Fruit fly (Drosophila melanogaster) whole organism, embryonic: ENCODE data around the gene CG43089.

Source experiments
- Adf1 ChIP-seq: fragments of 200-800 bp; sonication (Bioruptor generic); IDR thresholded peaks from 2 replicates; pipeline ENCODE4 v1.3.6; 2022; ENCODE audit warnings: missing biosample characterization, missing genetic modification characterization
- Atf6 ChIP-seq: fragments of 200-800 bp; sonication (Bioruptor generic); IDR thresholded peaks from 2 replicates; pipeline ENCODE4 v1.3.6; 2022; ENCODE audit warnings: missing biosample characterization, missing genetic modification characterization
- CG10209 ChIP-seq: fragments of 200-800 bp; sonication (Bioruptor generic); optimal IDR thresholded peaks from 3 replicates; lab custom pipeline; 2017; ENCODE audit warnings: missing biosample characterization, mild to moderate bottlenecking, missing genetic modification characterization, missing genetic modification reagents
- CG10462 ChIP-seq: fragments of 200-800 bp; sonication (Bioruptor generic); optimal IDR thresholded peaks from 2 replicates; lab custom pipeline; 2016; ENCODE audit warnings: missing biosample characterization, missing genetic modification characterization
- CG12071 ChIP-seq: fragments of 200-800 bp; sonication (Bioruptor generic); optimal IDR thresholded peaks from 3 replicates; lab custom pipeline; 2018; ENCODE audit warnings: missing biosample characterization, mild to moderate bottlenecking, missing genetic modification characterization
- CG13296 ChIP-seq: fragments of 200-800 bp; sonication (Bioruptor generic); optimal IDR thresholded peaks from 3 replicates; lab custom pipeline; 2018; ENCODE audit warnings: missing biosample characterization, mild to moderate bottlenecking, missing genetic modification characterization
- CG13624 ChIP-seq: fragments of 200-800 bp; sonication (Bioruptor generic); optimal IDR thresholded peaks from 2 replicates; lab custom pipeline; 2016; ENCODE audit warnings: missing biosample characterization, missing genetic modification characterization
- CG14710 ChIP-seq: fragments of 200-800 bp; sonication (Bioruptor generic); optimal IDR thresholded peaks from 3 replicates; lab custom pipeline; 2019; ENCODE audit warnings: missing biosample characterization, mild to moderate bottlenecking, missing genetic modification characterization, moderate library complexity
- CG15011 ChIP-seq: fragments of 200-800 bp; sonication (Bioruptor generic); optimal IDR thresholded peaks from 3 replicates; lab custom pipeline; 2018; ENCODE audit warnings: missing biosample characterization, mild to moderate bottlenecking, missing genetic modification characterization
- CG15696 ChIP-seq: fragments of 200-800 bp; sonication (Bioruptor generic); optimal IDR thresholded peaks from 2 replicates; lab custom pipeline; 2019; ENCODE audit warnings: missing biosample characterization, mild to moderate bottlenecking, missing genetic modification characterization, moderate library complexity
- CG2678 ChIP-seq: fragments of 200-800 bp; sonication (Bioruptor generic); optimal IDR thresholded peaks from 3 replicates; lab custom pipeline; 2019; ENCODE audit warnings: missing biosample characterization, mild to moderate bottlenecking, missing genetic modification characterization, moderate library complexity
- CG32532 ChIP-seq: fragments of 200-800 bp; sonication (Bioruptor generic); IDR thresholded peaks from 2 replicates; pipeline ENCODE4 v1.3.6; 2022; ENCODE audit warnings: missing biosample characterization, missing genetic modification characterization
- CG4730 ChIP-seq: fragments of 200-800 bp; sonication (Bioruptor generic); IDR thresholded peaks from 2 replicates; pipeline ENCODE4 v1.3.6; 2022; ENCODE audit warnings: missing biosample characterization, missing genetic modification characterization
- CG7786 ChIP-seq: fragments of 200-800 bp; sonication (Bioruptor generic); optimal IDR thresholded peaks from 2 replicates; lab custom pipeline; 2016; ENCODE audit warnings: missing biosample characterization, missing genetic modification characterization
- CG7987 ChIP-seq: fragments of 200-800 bp; sonication (Bioruptor generic); optimal IDR thresholded peaks from 2 replicates; lab custom pipeline; 2018; ENCODE audit warnings: missing biosample characterization, mild to moderate bottlenecking, missing genetic modification characterization, moderate library complexity
- CG8290 ChIP-seq, 3 experiments: fragments of 200-800 bp; sonication (Bioruptor generic); optimal IDR thresholded peaks; 2 replicates each; lab custom pipeline; 2016 to 2019; ENCODE audit warnings: missing biosample characterization in 3 of 3, missing genetic modification characterization in 3 of 3, mild to moderate bottlenecking in 2 of 3, moderate library complexity in 1 of 3
- CoRest ChIP-seq: fragments of 200-800 bp; sonication (Bioruptor generic); optimal IDR thresholded peaks from 3 replicates; lab custom pipeline; 2018; ENCODE audit warnings: missing biosample characterization, mild to moderate bottlenecking, missing genetic modification characterization, moderate library complexity
- CrebB ChIP-seq: fragments of 200-800 bp; sonication (Bioruptor generic); optimal IDR thresholded peaks from 3 replicates; lab custom pipeline; 2018; ENCODE audit warnings: missing biosample characterization, mild to moderate bottlenecking, missing genetic modification characterization
- D ChIP-seq, 2 experiments: fragments of 200-800 bp in 1 of 2; fragments of >200 bp in 1 of 2; sonication (Bioruptor generic) in 1 of 2; optimal IDR thresholded peaks; 2 replicates in 1 of 2; 3 replicates in 1 of 2; lab custom pipeline; 2017; ENCODE audit warnings: mild to moderate bottlenecking in 1 of 2, missing biosample characterization in 1 of 2, missing genetic modification characterization in 1 of 2, missing genetic modification reagents in 1 of 2
- Doc2 ChIP-seq: fragments of 200-800 bp; sonication (Bioruptor generic); IDR thresholded peaks from 2 replicates; pipeline ENCODE4 v1.3.6; 2022; ENCODE audit warnings: missing biosample characterization, missing genetic modification characterization
- Fer1 ChIP-seq: fragments of 200-800 bp; sonication (Bioruptor generic); optimal IDR thresholded peaks from 2 replicates; lab custom pipeline; 2017; ENCODE audit warnings: missing biosample characterization, mild to moderate bottlenecking, missing genetic modification characterization
- Fer3 ChIP-seq: fragments of 200-800 bp; sonication (Bioruptor generic); optimal IDR thresholded peaks from 2 replicates; lab custom pipeline; 2018; ENCODE audit warnings: missing biosample characterization, mild to moderate bottlenecking, missing genetic modification characterization, moderate library complexity
- H15 ChIP-seq: fragments of 200-800 bp; sonication (Bioruptor generic); IDR thresholded peaks from 3 replicates; pipeline ENCODE4 v1.3.6; 2022; ENCODE audit warnings: missing biosample characterization, missing genetic modification characterization
- H2.0 ChIP-seq: fragments of 200-800 bp; sonication (Bioruptor generic); IDR thresholded peaks from 2 replicates; pipeline ENCODE4 v1.3.6; 2022; ENCODE audit warnings: missing biosample characterization, missing genetic modification characterization
- MBD-R2 ChIP-seq: fragments of 200-800 bp; sonication (Bioruptor generic); IDR thresholded peaks from 2 replicates; pipeline ENCODE4 v1.3.6; 2022; ENCODE audit warnings: missing biosample characterization, missing genetic modification characterization
- Mrtf ChIP-seq: fragments of 200-800 bp; sonication (Bioruptor generic); IDR thresholded peaks from 3 replicates; pipeline ENCODE4 v1.3.6; 2022; ENCODE audit warnings: missing biosample characterization, missing genetic modification characterization
- Nf-YB ChIP-seq: fragments of 200-800 bp; sonication (Bioruptor generic); optimal IDR thresholded peaks from 3 replicates; lab custom pipeline; 2019; ENCODE audit warnings: missing biosample characterization, mild to moderate bottlenecking, missing genetic modification characterization, moderate library complexity
- NfI ChIP-seq: fragments of 200-800 bp; sonication (Bioruptor generic); optimal IDR thresholded peaks from 3 replicates; lab custom pipeline; 2018; ENCODE audit warnings: missing biosample characterization, mild to moderate bottlenecking, missing genetic modification characterization, moderate library complexity
- Oaz ChIP-seq: fragments of 200-800 bp; sonication (Bioruptor generic); IDR thresholded peaks from 2 replicates; pipeline ENCODE4 v1.3.6; 2022; ENCODE audit warnings: missing biosample characterization, missing genetic modification characterization
- Ptx1 ChIP-seq: fragments of 200-800 bp; sonication (Bioruptor generic); IDR thresholded peaks from 2 replicates; pipeline ENCODE4 v1.3.6; 2022; ENCODE audit warnings: missing biosample characterization, missing genetic modification characterization
- Vsx1 ChIP-seq: fragments of 200-800 bp; sonication (Bioruptor generic); optimal IDR thresholded peaks from 2 replicates; lab custom pipeline; 2017; ENCODE audit warnings: missing biosample characterization, mild to moderate bottlenecking, missing genetic modification characterization, missing genetic modification reagents
- abd-A ChIP-seq: fragments of 200-800 bp; sonication (Bioruptor generic); optimal IDR thresholded peaks from 3 replicates; lab custom pipeline; 2019; ENCODE audit warnings: missing biosample characterization, mild to moderate bottlenecking, missing genetic modification characterization, moderate library complexity
- ase ChIP-seq: fragments of 200-800 bp; sonication (Bioruptor generic); IDR thresholded peaks from 3 replicates; pipeline ENCODE4 v1.3.6; 2022; ENCODE audit warnings: missing biosample characterization, missing genetic modification characterization
- bowl ChIP-seq: fragments of 200-800 bp; sonication (Bioruptor generic); IDR thresholded peaks from 2 replicates; pipeline ENCODE4 v1.3.6; 2022; ENCODE audit warnings: missing biosample characterization, missing genetic modification characterization
- cato ChIP-seq: fragments of 200-800 bp; sonication (Bioruptor generic); optimal IDR thresholded peaks from 2 replicates; lab custom pipeline; 2016; ENCODE audit warnings: missing biosample characterization, missing genetic modification characterization, borderline replicate concordance
- cwo ChIP-seq: fragments of 200-800 bp; sonication (Bioruptor generic); optimal IDR thresholded peaks from 3 replicates; lab custom pipeline; 2017; ENCODE audit warnings: missing biosample characterization, missing genetic modification characterization, mild to moderate bottlenecking, moderate library complexity, missing genetic modification reagents
- ems ChIP-seq: fragments of 200-800 bp; sonication (Bioruptor generic); optimal IDR thresholded peaks from 3 replicates; lab custom pipeline; 2016; ENCODE audit warnings: missing biosample characterization, missing genetic modification characterization
- gem ChIP-seq: fragments of 200-800 bp; sonication (Bioruptor generic); optimal IDR thresholded peaks from 2 replicates; lab custom pipeline; 2019; ENCODE audit warnings: missing biosample characterization, mild to moderate bottlenecking, missing genetic modification characterization, moderate library complexity
- ind ChIP-seq: fragments of 200-800 bp; sonication (Bioruptor generic); optimal IDR thresholded peaks from 3 replicates; lab custom pipeline; 2016; ENCODE audit warnings: missing biosample characterization, missing genetic modification characterization
- inv ChIP-seq: fragments of 200-800 bp; sonication (Bioruptor generic); IDR thresholded peaks from 2 replicates; pipeline ENCODE4 v1.3.6; 2022; ENCODE audit warnings: missing biosample characterization, missing genetic modification characterization; ENCODE audit not compliant: partially characterized antibody
- ranshi ChIP-seq: fragments of 200-800 bp; sonication (Bioruptor generic); IDR thresholded peaks from 2 replicates; pipeline ENCODE4 v1.3.6; 2022; ENCODE audit warnings: missing biosample characterization, missing genetic modification characterization
- schlank ChIP-seq: fragments of 200-800 bp; sonication (Bioruptor generic); optimal IDR thresholded peaks from 2 replicates; lab custom pipeline; 2018; ENCODE audit warnings: missing biosample characterization, mild to moderate bottlenecking, missing genetic modification characterization
- so ChIP-seq: fragments of 200-800 bp; sonication (Bioruptor generic); IDR thresholded peaks from 3 replicates; pipeline ENCODE4 v1.3.6; 2022; ENCODE audit warnings: missing biosample characterization, missing genetic modification characterization
- sob ChIP-seq: fragments of 200-800 bp; sonication (Bioruptor generic); IDR thresholded peaks from 2 replicates; pipeline ENCODE4 v1.3.6; 2022; ENCODE audit warnings: missing biosample characterization, missing genetic modification characterization
- sug ChIP-seq: fragments of 200-800 bp; optimal IDR thresholded peaks from 2 replicates; lab custom pipeline; 2019; ENCODE audit warnings: missing biosample characterization, mild to moderate bottlenecking, missing genetic modification characterization, moderate library complexity
- tgo ChIP-seq: fragments of 200-800 bp; sonication (Bioruptor generic); IDR thresholded peaks from 3 replicates; pipeline ENCODE4 v1.3.6; 2022; ENCODE audit warnings: missing biosample characterization, missing genetic modification characterization
- vvl ChIP-seq: fragments of 200-800 bp; sonication (Bioruptor generic); IDR thresholded peaks from 2 replicates; pipeline ENCODE4 v1.3.6; 2022; ENCODE audit warnings: missing biosample characterization, missing genetic modification characterization
- zen ChIP-seq: fragments of 200-800 bp; sonication (Bioruptor generic); optimal IDR thresholded peaks from 3 replicates; lab custom pipeline; 2018; ENCODE audit warnings: missing biosample characterization, mild to moderate bottlenecking, missing genetic modification characterization, moderate library complexity

CG43089 gene

DNA sequence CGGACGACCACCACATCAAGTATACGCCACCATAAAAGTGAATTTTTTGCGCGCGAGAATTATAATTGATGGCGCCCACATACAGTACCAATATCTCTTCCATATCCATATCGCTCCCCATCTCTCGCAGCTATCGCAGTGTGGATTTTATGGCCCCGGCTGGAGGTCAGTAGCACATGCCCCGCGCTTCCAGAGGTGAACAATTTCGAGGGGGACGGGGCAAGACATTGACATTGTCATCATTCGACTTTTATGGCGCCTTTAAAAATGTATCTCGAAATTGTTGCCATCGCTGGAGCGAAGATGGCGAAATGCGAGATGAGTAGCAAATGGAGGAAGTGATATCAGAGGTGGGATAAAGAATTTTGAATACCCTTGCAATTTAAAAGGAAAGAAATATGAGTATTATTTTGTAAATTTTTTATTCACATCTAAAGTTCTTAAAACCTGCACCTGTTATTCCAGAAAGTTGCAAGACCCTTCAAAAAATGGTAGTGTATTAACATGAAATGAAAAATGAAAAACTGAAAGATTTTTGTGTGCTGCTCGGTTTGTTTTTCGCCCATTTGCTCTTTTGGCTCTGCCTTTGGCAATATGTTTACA lies 46.7 kb downstream of the CG43089 start (continued):
- TF ChIP-seq H2.0 (GFP tag; lab: Robert Waterston, UW) (0 out of 2 replicates have a peak, but pooled peaks have one; percentile 2), CG13624 (GFP tag; lab: Kevin White, UChicago) (peak; percentile 44), CG15696 (no peak), cwo (GFP tag; lab: Kevin White, UChicago) (peak; percentile 37), so (GFP tag; lab: Robert Waterston, UW) (peak; percentile 77; the same call in 2 of the 3 replicates), cato (no peak), Nf-YB (peak; percentile 15), Ptx1 (GFP tag; lab: Robert Waterston, UW) (peak; percentile 64), CrebB (tag; lab: Kevin White, UChicago) (peak; percentile 19), CG12071 (GFP tag; lab: Kevin White, UChicago) (peak; percentile 46), ems (GFP tag; lab: Kevin White, UChicago) (peak; percentile 50), CG7987 (no peak), sob (GFP tag; lab: Robert Waterston, UW) (peak; percentile 50; the same call in 1 of the 2 replicates), CG14710 (tag; lab: Kevin White, UChicago) (no peak), Mrtf (GFP tag; lab: Robert Waterston, UW) (no peak), Atf6 (GFP tag; lab: Robert Waterston, UW) (peak; percentile 59), schlank (peak; percentile 25), vvl (GFP tag; lab: Robert Waterston, UW) (peak; percentile 20; the same call in 1 of the 2 replicates), CG2678 (tag; lab: Kevin White, UChicago) (peak; percentile 60), tgo (peak; percentile 31; the same call in 1 of the 3 replicates), MBD-R2 (0 out of 2 replicates have a peak, but pooled peaks have one; percentile 23), CG10462 (GFP tag; lab: Kevin White, UChicago) (no peak), ranshi (GFP tag; lab: Robert Waterston, UW) (peak; percentile 63; the same call in 1 of the 2 replicates), Adf1 (GFP tag; lab: Robert Waterston, UW) (no peak), CG10209 (GFP tag; lab: Kevin White, UChicago) (peak; percentile 3), Oaz (GFP tag; lab: Robert Waterston, UW) (no peak), CG4730 (GFP tag; lab: Robert Waterston, UW) (peak; percentile 29; the same call in 1 of the 2 replicates), H15 (GFP tag; lab: Robert Waterston, UW) (0 out of 3 replicates have a peak, but pooled peaks have one; percentile 10), Doc2 (GFP tag; lab: Robert Waterston, UW) (no peak), sug (peak; percentile 28), abd-A (tag; lab: Kevin White, UChicago) (peak; percentile 89), NfI (GFP tag; lab: Kevin White, UChicago) (peak; percentile 41), CG32532 (peak; percentile 75), Fer3 (tag; lab: Kevin White, UChicago) (peak; percentile 11), Fer1 (peak; percentile 21), gem (tag; lab: Kevin White, UChicago) (peak; percentile 45), inv (GFP tag; lab: Robert Waterston, UW) (no peak), CG15011 (GFP tag; lab: Kevin White, UChicago) (peak; percentile 9), zen (tag; lab: Kevin White, UChicago) (no peak), bowl (GFP tag; lab: Robert Waterston, UW) (no peak), D (optimal IDR thresholded peaks at IDR 0.05; lab: Kevin White, UChicago) (no peak), D (GFP tag; optimal IDR thresholded peaks at IDR 0.05; lab: Kevin White, UChicago) (no peak), CG7786 (peak; percentile 10), ind (GFP tag; lab: Kevin White, UChicago) (peak; percentile 22), CoRest (peak; percentile 56), ase (GFP tag; lab: Robert Waterston, UW) (peak; percentile 44; the same call in 2 of the 3 replicates), Vsx1 (GFP tag; lab: Kevin White, UChicago) (no peak), CG13296 (GFP tag; lab: Kevin White, UChicago) (peak; percentile 43), CG8290 (GFP tag; optimal IDR thresholded peaks at IDR 0.05; lab: Kevin White, UChicago) (no peak), CG8290 (tag; optimal IDR thresholded peaks at IDR 0.05; lab: Kevin White, UChicago) (peak in 1 of 2 experiments; percentile 43)
